In the genomic region with DNA sequence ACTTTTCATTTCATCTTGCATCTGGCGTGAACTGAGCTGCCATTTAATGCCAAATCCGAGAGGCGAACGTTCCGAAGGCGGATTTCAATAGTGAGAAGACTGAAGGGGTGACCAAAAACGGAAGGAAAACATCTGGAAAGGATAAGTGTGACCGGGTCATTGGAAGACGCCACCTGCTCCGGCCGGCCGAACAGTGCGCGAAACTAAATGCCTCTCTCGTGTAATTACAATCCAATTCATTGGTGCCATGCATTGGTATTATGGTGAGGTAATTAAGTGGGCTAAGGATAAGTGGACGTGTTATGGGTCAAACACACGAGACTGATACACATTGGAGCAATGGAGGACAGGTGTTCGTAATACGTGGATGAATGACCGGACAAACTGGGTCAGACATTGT, we compare ENCODE assay signal across 5 worm cellular contexts.
TF ChIP-seq lines count a peak whose summit lies in the region.

No protein-coding gene starts in this region.

TF ChIP-seq in whole organism, L4 larva, 104 proteins besides CTCF, POLR2A, EP300 and RAD21:
- TF ChIP-seq aha-1 (tag; lab: Kevin White, UChicago), result peak; percentile 35
- no peak for TF ChIP-seq zip-2 (tag; optimal IDR thresholded peaks at IDR 0.05; lab: Kevin White, UChicago)
TF ChIP-seq in whole organism, L4 larva: peak in this region for 1.

TF ChIP-seq in whole organism, early embryonic, 17 proteins besides CTCF, POLR2A, EP300 and RAD21:
- TF ChIP-seq F13C5.2 (tag; optimal IDR thresholded peaks at IDR 0.05; lab: Kevin White, UChicago) (no peak), ceh-36 (tag; optimal IDR thresholded peaks at IDR 0.05; lab: Kevin White, UChicago) (peak; percentile 13)

TF ChIP-seq in whole organism, late embryonic, 69 proteins besides CTCF, POLR2A, EP300 and RAD21:
- TF ChIP-seq nfya-1 (tag; optimal IDR thresholded peaks at IDR 0.05; lab: Kevin White, UChicago), result no peak
- TF ChIP-seq lim-6 (tag; optimal IDR thresholded peaks at IDR 0.05; lab: Kevin White, UChicago), result no peak
- TF ChIP-seq fkh-10 (GFP tag; optimal IDR thresholded peaks at IDR 0.05; lab: Kevin White, UChicago), result no peak
- no peak for TF ChIP-seq ahr-1 (tag; optimal IDR thresholded peaks at IDR 0.05; lab: Kevin White, UChicago)
- no peak for TF ChIP-seq pha-2 (tag; optimal IDR thresholded peaks at IDR 0.05; lab: Kevin White, UChicago)
- TF ChIP-seq che-1 (tag; optimal IDR thresholded peaks at IDR 0.05; lab: Kevin White, UChicago), result no peak
- no peak for TF ChIP-seq npax-4 (tag; optimal IDR thresholded peaks at IDR 0.05; lab: Kevin White, UChicago)
- peak; percentile 43 for TF ChIP-seq unc-42 (tag; optimal IDR thresholded peaks at IDR 0.05; lab: Kevin White, UChicago)
- TF ChIP-seq ceh-31 (tag; optimal IDR thresholded peaks at IDR 0.05; lab: Kevin White, UChicago), result peak; percentile 40
- TF ChIP-seq odd-2 (tag; optimal IDR thresholded peaks at IDR 0.05; lab: Kevin White, UChicago), result no peak
- peak; percentile 38 for TF ChIP-seq sox-2 (GFP tag; IDR thresholded peaks at IDR 0.05; lab: Robert Waterston, UW)
- no peak for TF ChIP-seq ttx-3 (tag; optimal IDR thresholded peaks at IDR 0.05; lab: Kevin White, UChicago)
- no peak for TF ChIP-seq pros-1 (tag; optimal IDR thresholded peaks at IDR 0.05; lab: Kevin White, UChicago)
- TF ChIP-seq ceh-24 (tag; optimal IDR thresholded peaks at IDR 0.05; lab: Kevin White, UChicago), result no peak

TF ChIP-seq in whole organism, midembryonic, 9 proteins besides CTCF, POLR2A, EP300 and RAD21:
- TF ChIP-seq klf-2 (GFP tag; conservative IDR thresholded peaks at IDR 0.05; lab: Robert Waterston, UW) (no peak), med-1 (GFP tag; optimal IDR thresholded peaks at IDR 0.05; lab: Kevin White, UChicago; ENCODE audit: insufficient read depth) (no peak), tab-1 (GFP tag; IDR thresholded peaks at IDR 0.05; lab: Robert Waterston, UW) (0 out of 2 replicates have a peak, but pooled peaks have one; percentile 52), ztf-23 (GFP tag; IDR thresholded peaks at IDR 0.05; lab: Robert Waterston, UW) (no peak), ztf-29 (GFP tag; IDR thresholded peaks at IDR 0.05; lab: Robert Waterston, UW) (no peak), cog-1 (tag; optimal IDR thresholded peaks at IDR 0.05; lab: Kevin White, UChicago) (peak; percentile 32), flt-1 (GFP tag; IDR thresholded peaks at IDR 0.05; lab: Robert Waterston, UW) (no peak), ref-1 (GFP tag; conservative IDR thresholded peaks at IDR 0.05; lab: Robert Waterston, UW) (no peak)
TF ChIP-seq in whole organism, midembryonic: peak in this region for 2.

TF ChIP-seq in whole organism, mixed stage, embryonic, 35 proteins besides CTCF, POLR2A, EP300 and RAD21:
- TF ChIP-seq elt-3 (tag; optimal IDR thresholded peaks at IDR 0.05; lab: Kevin White, UChicago), result no peak
- TF ChIP-seq lin-32 (GFP tag; optimal IDR thresholded peaks at IDR 0.05; lab: Kevin White, UChicago), result peak; percentile 98
- TF ChIP-seq bed-3 (GFP tag; optimal IDR thresholded peaks at IDR 0.05; lab: Kevin White, UChicago), result no peak
- peak; percentile 72 for TF ChIP-seq ces-1 (GFP tag; optimal IDR thresholded peaks at IDR 0.05; lab: Kevin White, UChicago)
- TF ChIP-seq pha-4 (tag; optimal IDR thresholded peaks at IDR 0.05; lab: Kevin White, UChicago), result no peak
- TF ChIP-seq nhr-76 (tag; optimal IDR thresholded peaks at IDR 0.05; lab: Kevin White, UChicago), result no peak
- TF ChIP-seq ceh-43 (GFP tag; optimal IDR thresholded peaks at IDR 0.05; lab: Kevin White, UChicago), result peak; percentile 78
- TF ChIP-seq ztf-11 (tag; optimal IDR thresholded peaks at IDR 0.05; lab: Kevin White, UChicago), result peak; percentile 28
- peak; percentile 100 for TF ChIP-seq nhr-2 (tag; optimal IDR thresholded peaks at IDR 0.05; lab: Kevin White, UChicago)
- TF ChIP-seq mls-2 (tag; optimal IDR thresholded peaks at IDR 0.05; lab: Kevin White, UChicago), result peak; percentile 80
- TF ChIP-seq mab-5 (tag; optimal IDR thresholded peaks at IDR 0.05; lab: Kevin White, UChicago), result no peak
- peak; percentile 36 for TF ChIP-seq sptf-1 (tag; optimal IDR thresholded peaks at IDR 0.05; lab: Kevin White, UChicago)
- TF ChIP-seq unc-62 (GFP tag; optimal IDR thresholded peaks at IDR 0.05; lab: Kevin White, UChicago), result no peak
- TF ChIP-seq cnd-1 (tag; optimal IDR thresholded peaks at IDR 0.05; lab: Kevin White, UChicago), result peak; percentile 76
